Fruit fly (Drosophila melanogaster) whole organism, wandering third instar larva: ENCODE data around the gene Polr1D.

ENCODE experiments used
- CG32264 ChIP-seq: fragments of 200-800 bp; sonication (Bioruptor generic); optimal IDR thresholded peaks from 2 replicates; lab custom pipeline; 2016; ENCODE audit warnings: missing biosample characterization, missing genetic modification characterization
- CG9705 ChIP-seq: fragments of 200-800 bp; sonication (Bioruptor generic); optimal IDR thresholded peaks from 2 replicates; lab custom pipeline; 2018; ENCODE audit warnings: missing biosample characterization, mild to moderate bottlenecking, missing genetic modification characterization
- Dif ChIP-seq: fragments of 200-275, 200-300 bp; sonication (Bioruptor generic); optimal IDR thresholded peaks from 2 replicates; lab custom pipeline; 2018; ENCODE audit warnings: missing biosample characterization, missing genetic modification characterization; ENCODE audit not compliant: partially characterized antibody
- GATAd ChIP-seq: sonication (Bioruptor generic); optimal IDR thresholded peaks from 2 replicates; lab custom pipeline; 2016; ENCODE audit warnings: missing biosample characterization, missing genetic modification characterization
- HLH106 ChIP-seq: fragments of 200-800 bp; optimal IDR thresholded peaks from 3 replicates; lab custom pipeline; 2019; ENCODE audit warnings: missing biosample characterization, mild to moderate bottlenecking, missing genetic modification characterization, moderate library complexity
- Myc ChIP-seq: fragments of >200 bp; optimal IDR thresholded peaks from 2 replicates; lab custom pipeline; 2017
- OdsH ChIP-seq: fragments of 200-800 bp; sonication (Bioruptor generic); optimal IDR thresholded peaks from 2 replicates; lab custom pipeline; 2016; ENCODE audit warnings: missing biosample characterization, mild to moderate bottlenecking, missing genetic modification characterization
- br ChIP-seq: fragments of 200-800 bp; sonication (Bioruptor generic); optimal IDR thresholded peaks from 2 replicates; lab custom pipeline; 2016; ENCODE audit warnings: missing biosample characterization, missing genetic modification characterization
- fru ChIP-seq: fragments of 200-800 bp; sonication (Bioruptor generic); optimal IDR thresholded peaks from 3 replicates; lab custom pipeline; 2016; ENCODE audit warnings: missing biosample characterization, mild to moderate bottlenecking, missing genetic modification characterization
- h ChIP-seq: fragments of 200-800 bp; sonication (Bioruptor generic); optimal IDR thresholded peaks from 3 replicates; lab custom pipeline; 2016; ENCODE audit warnings: missing biosample characterization, mild to moderate bottlenecking, missing genetic modification characterization
- psq ChIP-seq: fragments of 200-800 bp; sonication (Bioruptor generic); optimal IDR thresholded peaks from 3 replicates; lab custom pipeline; 2017; ENCODE audit warnings: missing biosample characterization, mild to moderate bottlenecking, missing genetic modification characterization, moderate library complexity
- usp ChIP-seq: fragments of >200 bp; optimal IDR thresholded peaks from 2 replicates; lab custom pipeline; 2017; ENCODE audit warnings: missing biosample characterization, missing genetic modification characterization

DNA sequence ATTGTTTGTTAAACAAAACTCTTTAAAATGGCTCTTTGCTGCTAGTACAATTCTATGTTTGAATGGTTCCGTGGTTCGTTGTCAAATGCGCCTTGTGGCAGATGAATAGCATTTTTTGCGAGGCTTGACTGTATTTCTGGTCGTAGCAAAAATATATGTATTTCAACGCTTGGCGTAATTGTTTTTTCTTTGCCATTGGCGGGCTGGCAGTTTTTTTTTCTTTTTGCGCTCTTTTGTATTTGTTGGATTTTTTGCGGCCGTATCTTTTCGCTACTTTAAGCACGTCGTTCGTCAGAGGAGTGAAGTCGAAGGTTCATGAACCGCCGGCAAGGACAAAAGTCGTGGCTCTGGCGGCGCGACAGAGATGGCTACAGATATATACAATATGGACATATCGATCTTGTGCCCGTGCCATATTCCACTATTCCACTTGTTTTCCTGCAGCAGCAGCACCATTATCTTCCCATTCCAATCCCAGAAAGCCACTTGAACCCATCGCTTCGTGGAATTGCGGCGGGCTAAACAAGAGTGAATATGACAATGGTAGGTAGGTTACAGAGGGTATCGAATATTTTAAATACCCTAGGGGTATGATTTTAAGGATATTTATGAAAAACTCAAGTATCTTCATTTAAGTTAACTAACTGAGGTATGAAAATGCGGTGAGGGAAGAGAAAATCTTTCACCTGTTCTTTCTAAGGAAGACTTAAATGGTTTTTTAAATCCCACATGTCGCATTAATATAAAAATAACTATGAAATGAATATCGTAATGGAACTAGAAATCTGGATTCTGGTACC is 21.1 kb upstream of the Polr1D start:
- TF ChIP-seq fru (GFP tag; lab: Kevin White, UChicago) (peak; percentile 4), CG32264 (GFP tag; lab: Kevin White, UChicago) (no peak), GATAd (no peak), br (no peak), psq (no peak), Dif (GFP tag; lab: Kevin White, UChicago) (no peak), OdsH (no peak), h (GFP tag; lab: Kevin White, UChicago) (peak; percentile 67), CG9705 (no peak), usp (no peak), HLH106 (tag; lab: Kevin White, UChicago) (no peak), Myc (no peak)
